Worm (Caenorhabditis elegans) whole organism, late embryonic: ENCODE measurements around the gene dph-5.

Experiments used
- C08G9.2 ChIP-seq: sonication (generic microtip); optimal IDR thresholded peaks from 2 replicates; lab custom pipeline; 2016; ENCODE audit warnings: mild to moderate bottlenecking, missing genetic modification characterization, moderate library complexity, missing compliant biosample characterization
- C38D4.7 ChIP-seq: fragments of 200-800 bp; sonication (Bioruptor generic); optimal IDR thresholded peaks from 2 replicates; lab custom pipeline; 2018; ENCODE audit warnings: mild to moderate bottlenecking, missing genetic modification characterization, moderate library complexity, missing compliant biosample characterization
- F13H6.1 ChIP-seq: sonication (generic microtip); optimal IDR thresholded peaks from 2 replicates; lab custom pipeline; 2016; ENCODE audit warnings: missing genetic modification characterization, missing compliant biosample characterization
- K02D7.2 ChIP-seq: sonication (generic microtip); optimal IDR thresholded peaks from 2 replicates; lab custom pipeline; 2017; ENCODE audit warnings: mild to moderate bottlenecking, missing genetic modification characterization, missing compliant biosample characterization
- K09A11.1 ChIP-seq: sonication (generic microtip); optimal IDR thresholded peaks from 2 replicates; lab custom pipeline; 2017; ENCODE audit warnings: antibody characterized with exemption, mild to moderate bottlenecking, missing genetic modification characterization, missing compliant biosample characterization; ENCODE audit not compliant: insufficient read depth
- T23F11.4 ChIP-seq: fragments of 200-800 bp; sonication (Bioruptor generic); optimal IDR thresholded peaks from 2 replicates; lab custom pipeline; 2018; ENCODE audit warnings: mild to moderate bottlenecking, missing genetic modification characterization, missing compliant biosample characterization
- Y22D7AL.16 ChIP-seq: sonication (generic microtip); optimal IDR thresholded peaks from 2 replicates; lab custom pipeline; 2016; ENCODE audit warnings: missing genetic modification characterization, missing compliant biosample characterization
- ama-1 ChIP-seq: fragments of 150-350 bp; optimal IDR thresholded peaks from 2 replicates; lab custom pipeline; 2014
- ceh-18 ChIP-seq: sonication (generic microtip); optimal IDR thresholded peaks from 2 replicates; lab custom pipeline; 2016; ENCODE audit warnings: missing genetic modification characterization, missing compliant biosample characterization
- ceh-24 ChIP-seq: sonication (generic microtip); optimal IDR thresholded peaks from 2 replicates; lab custom pipeline; 2016; ENCODE audit warnings: mild to moderate bottlenecking, missing genetic modification characterization, missing compliant biosample characterization
- ceh-30 ChIP-seq: fragments of 150-350 bp; optimal IDR thresholded peaks from 2 replicates; lab custom pipeline; 2014; ENCODE audit warnings: missing biosample characterization, missing genetic modification characterization
- ceh-31 ChIP-seq: sonication (generic microtip); optimal IDR thresholded peaks from 2 replicates; lab custom pipeline; 2016; ENCODE audit warnings: missing genetic modification characterization, missing compliant biosample characterization
- ceh-34 ChIP-seq: sonication (generic microtip); optimal IDR thresholded peaks from 2 replicates; lab custom pipeline; 2016; ENCODE audit warnings: mild to moderate bottlenecking, missing genetic modification characterization, missing compliant biosample characterization
- che-1 ChIP-seq: sonication (generic microtip); optimal IDR thresholded peaks from 2 replicates; lab custom pipeline; 2016; ENCODE audit warnings: mild to moderate bottlenecking, missing genetic modification characterization, missing compliant biosample characterization
- dve-1 ChIP-seq: sonication (generic microtip); optimal IDR thresholded peaks from 2 replicates; lab custom pipeline; 2017; ENCODE audit warnings: antibody characterized with exemption, mild to moderate bottlenecking, missing genetic modification characterization, missing compliant biosample characterization
- elt-2 ChIP-seq: sonication (generic microtip); optimal IDR thresholded peaks from 2 replicates; lab custom pipeline; 2016; ENCODE audit warnings: missing genetic modification reagents, missing genetic modification characterization, missing compliant biosample characterization
- ets-4 ChIP-seq: sonication (generic microtip); optimal IDR thresholded peaks from 2 replicates; lab custom pipeline; 2016; ENCODE audit warnings: missing genetic modification characterization, missing compliant biosample characterization
- eyg-1 ChIP-seq: sonication (generic microtip); optimal IDR thresholded peaks from 2 replicates; lab custom pipeline; 2016; ENCODE audit warnings: missing genotype, missing genetic modification characterization, missing compliant biosample characterization
- fkh-6 ChIP-seq: sonication (generic microtip); optimal IDR thresholded peaks from 2 replicates; lab custom pipeline; 2016; ENCODE audit warnings: missing genetic modification characterization, missing compliant biosample characterization
- hlh-15 ChIP-seq: sonication (generic microtip); optimal IDR thresholded peaks from 2 replicates; lab custom pipeline; 2016; ENCODE audit warnings: missing genetic modification characterization, missing compliant biosample characterization
- hlh-30 ChIP-seq: sonication (generic microtip); optimal IDR thresholded peaks from 2 replicates; lab custom pipeline; 2017; ENCODE audit warnings: antibody characterized with exemption, missing genetic modification characterization, missing compliant biosample characterization; ENCODE audit not compliant: insufficient read depth
- nhr-232 ChIP-seq: sonication (generic microtip); optimal IDR thresholded peaks from 2 replicates; lab custom pipeline; 2016; ENCODE audit warnings: missing genetic modification characterization, missing compliant biosample characterization
- pat-9 ChIP-seq: fragments of 200-800 bp; sonication (Bioruptor generic); optimal IDR thresholded peaks from 2 replicates; lab custom pipeline; 2018; ENCODE audit warnings: mild to moderate bottlenecking, missing genetic modification characterization, moderate library complexity, missing compliant biosample characterization
- pax-1 ChIP-seq: fragments of 150-350 bp; optimal IDR thresholded peaks from 2 replicates; lab custom pipeline; 2014; ENCODE audit warnings: missing biosample characterization, missing genetic modification characterization
- ref-2 ChIP-seq: sonication (generic microtip); optimal IDR thresholded peaks from 2 replicates; lab custom pipeline; 2016; ENCODE audit warnings: missing genetic modification characterization, missing compliant biosample characterization
- rnt-1 ChIP-seq: sonication (generic microtip); optimal IDR thresholded peaks from 2 replicates; lab custom pipeline; 2016; ENCODE audit warnings: missing genetic modification characterization, missing compliant biosample characterization
- sdc-2 ChIP-seq: sonication (generic microtip); optimal IDR thresholded peaks from 2 replicates; lab custom pipeline; 2016; ENCODE audit warnings: missing genotype, missing genetic modification characterization, missing compliant biosample characterization
- sox-2 ChIP-seq: fragments of 200-800 bp; sonication (Bioruptor generic); IDR thresholded peaks from 2 replicates; pipeline ENCODE4 v1.3.6; 2022; ENCODE audit warnings: missing genetic modification reagents, missing genetic modification characterization, missing compliant biosample characterization
- tbx-7 ChIP-seq: sonication (generic microtip); optimal IDR thresholded peaks from 2 replicates; lab custom pipeline; 2016; ENCODE audit warnings: missing genotype, missing genetic modification characterization, missing compliant biosample characterization
- unc-42 ChIP-seq: sonication (generic microtip); optimal IDR thresholded peaks from 2 replicates; lab custom pipeline; 2016; ENCODE audit warnings: missing genotype, missing genetic modification characterization, missing compliant biosample characterization

The dph-5 gene

ce11 chrII:11396217-11396616 is 46.2 kb downstream of the dph-5 start:
- TF ChIP-seq ama-1 (lab: Kevin White, UChicago) (no peak), elt-2 (tag; lab: Kevin White, UChicago) (no peak), ceh-34 (tag; lab: Kevin White, UChicago) (no peak), unc-42 (tag; lab: Kevin White, UChicago) (peak; percentile 84), C08G9.2 (tag; lab: Kevin White, UChicago) (peak; percentile 13), K02D7.2 (tag; lab: Kevin White, UChicago) (no peak), sdc-2 (tag; lab: Kevin White, UChicago) (no peak), nhr-232 (tag; lab: Kevin White, UChicago) (no peak), rnt-1 (tag; lab: Kevin White, UChicago) (no peak), Y22D7AL.16 (no peak), pat-9 (tag; lab: Kevin White, UChicago) (no peak), fkh-6 (tag; lab: Kevin White, UChicago) (no peak)

DNA sequence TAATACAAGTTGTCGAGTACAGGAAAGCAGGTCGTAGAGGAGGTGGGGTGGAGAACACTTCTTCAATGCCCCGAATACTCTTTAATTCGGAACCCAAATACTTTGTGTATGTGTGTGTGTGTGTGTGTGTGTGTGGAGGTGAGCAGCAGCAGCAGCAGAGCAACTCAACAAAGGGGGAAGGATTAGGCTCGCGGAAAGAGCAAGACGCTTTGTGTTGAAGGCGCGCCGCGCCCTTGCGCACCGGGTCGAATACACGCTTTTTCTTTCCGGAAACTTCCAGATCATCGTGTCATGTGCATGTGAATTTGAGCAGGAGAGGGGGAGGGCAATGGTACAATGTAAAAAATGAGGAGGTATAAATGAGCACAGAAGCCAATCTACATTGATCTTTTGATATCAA is 48.8 kb downstream of the dph-5 start:
- peak; percentile 14 for TF ChIP-seq dve-1 (tag; lab: Kevin White, UChicago)
- peak; percentile 64 for TF ChIP-seq ets-4 (tag; lab: Kevin White, UChicago)
- TF ChIP-seq ceh-18 (tag; lab: Kevin White, UChicago) = no peak
- no peak for TF ChIP-seq hlh-15 (tag; lab: Kevin White, UChicago)
- peak; percentile 22 for TF ChIP-seq ceh-31 (tag; lab: Kevin White, UChicago)
- TF ChIP-seq Y22D7AL.16 = no peak
- no peak for TF ChIP-seq pax-1 (tag; lab: Kevin White, UChicago)
- no peak for TF ChIP-seq nhr-232 (tag; lab: Kevin White, UChicago)
- no peak for TF ChIP-seq F13H6.1 (tag; lab: Kevin White, UChicago)
- peak; percentile 44 for TF ChIP-seq fkh-6 (tag; lab: Kevin White, UChicago)
- no peak for TF ChIP-seq T23F11.4 (GFP tag; lab: Kevin White, UChicago)
- peak; percentile 24 for TF ChIP-seq ref-2 (tag; lab: Kevin White, UChicago)

DNA sequence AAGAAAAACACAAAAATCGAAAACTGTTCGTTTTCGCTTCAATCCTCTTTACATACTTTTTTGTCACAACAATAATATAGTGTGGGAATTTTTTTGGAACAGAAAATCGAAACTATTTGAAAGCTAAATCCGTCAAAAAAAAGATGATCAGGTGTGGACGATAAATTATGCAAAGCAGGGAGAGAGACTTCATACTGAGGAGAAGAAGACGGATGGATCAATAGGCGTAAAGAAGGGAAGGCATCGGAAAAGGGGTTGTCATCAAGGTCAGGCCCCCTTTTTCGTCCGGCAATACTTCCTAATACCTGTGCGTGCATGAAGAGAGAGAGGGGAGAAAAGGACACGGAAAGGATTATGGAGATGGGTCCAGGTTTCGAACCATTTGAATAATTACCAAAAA is 50.4 kb downstream of the dph-5 start:
- TF ChIP-seq K09A11.1 (tag; lab: Kevin White, UChicago) = no peak
- no peak for TF ChIP-seq ceh-30 (tag; lab: Kevin White, UChicago)
- TF ChIP-seq eyg-1 (tag; lab: Kevin White, UChicago) = no peak
- TF ChIP-seq C38D4.7 = no peak
- no peak for TF ChIP-seq sox-2
- no peak for TF ChIP-seq tbx-7
- no peak for TF ChIP-seq fkh-6 (tag; lab: Kevin White, UChicago)
- TF ChIP-seq che-1 (tag; lab: Kevin White, UChicago) = no peak
- TF ChIP-seq hlh-30 (tag; lab: Kevin White, UChicago) = no peak
- no peak for TF ChIP-seq ceh-24 (tag; lab: Kevin White, UChicago)
- TF ChIP-seq rnt-1 (tag; lab: Kevin White, UChicago) = no peak
- TF ChIP-seq Y22D7AL.16 = no peak
